Worm (Caenorhabditis elegans): ENCODE measurements around the gene tag-314.

tag-314 gene

ce11 chrV:10381726-10382125 is 46.8 kb downstream of the tag-314 start, which contains the start of gene abu-1:
abu-1 (minus strand) TSS chrV:10381826.
- TF ChIP-seq ama-1 (optimal IDR thresholded peaks at IDR 0.05), result no peak
- TF ChIP-seq flt-1 (GFP tag; IDR thresholded peaks at IDR 0.05), result no peak
- no peak for TF ChIP-seq ets-7 (tag; optimal IDR thresholded peaks at IDR 0.05)
- no peak for TF ChIP-seq ceh-13 (GFP tag; optimal IDR thresholded peaks at IDR 0.05)
- no peak for TF ChIP-seq B0310.2 (tag; optimal IDR thresholded peaks at IDR 0.05)
- TF ChIP-seq tbx-37 (GFP tag; conservative IDR thresholded peaks at IDR 0.05), result no peak
- TF ChIP-seq tra-4 (tag; optimal IDR thresholded peaks at IDR 0.05), result no peak
- no peak for TF ChIP-seq F13C5.2 (tag; optimal IDR thresholded peaks at IDR 0.05)
- no peak for TF ChIP-seq scrt-1 (GFP tag; IDR thresholded peaks at IDR 0.05)
- no peak for TF ChIP-seq tbx-11 (GFP tag; IDR thresholded peaks at IDR 0.05)
- no peak for TF ChIP-seq hmg-4 (GFP tag; optimal IDR thresholded peaks at IDR 0.05)

- TF ChIP-seq ceh-13 (GFP tag; optimal IDR thresholded peaks at IDR 0.05), result no peak
These were observed 48.7 kb downstream of the tag-314 start for ce11 chrV:10379761-10380160.

ce11 chrV:10379293-10379692 is 49.2 kb downstream of the tag-314 start, which contains the start of gene AC3.12:
AC3.12 (minus strand) TSS chrV:10379393.
- no peak for TF ChIP-seq sea-1 (GFP tag; conservative IDR thresholded peaks at IDR 0.05)
- no peak for TF ChIP-seq hmbx-1 (tag; optimal IDR thresholded peaks at IDR 0.05)
- TF ChIP-seq flt-1 (GFP tag; IDR thresholded peaks at IDR 0.05), result no peak
- no peak for TF ChIP-seq pes-1 (GFP tag; IDR thresholded peaks at IDR 0.05)

All from whole organism, early embryonic.